Worm (Caenorhabditis elegans): ENCODE results near the gene Y71H2AM.20.
A peak's percentile ranks its signal among the peaks of the same experiment; 100 is the strongest.

Y71H2AM.20 gene

DNA sequence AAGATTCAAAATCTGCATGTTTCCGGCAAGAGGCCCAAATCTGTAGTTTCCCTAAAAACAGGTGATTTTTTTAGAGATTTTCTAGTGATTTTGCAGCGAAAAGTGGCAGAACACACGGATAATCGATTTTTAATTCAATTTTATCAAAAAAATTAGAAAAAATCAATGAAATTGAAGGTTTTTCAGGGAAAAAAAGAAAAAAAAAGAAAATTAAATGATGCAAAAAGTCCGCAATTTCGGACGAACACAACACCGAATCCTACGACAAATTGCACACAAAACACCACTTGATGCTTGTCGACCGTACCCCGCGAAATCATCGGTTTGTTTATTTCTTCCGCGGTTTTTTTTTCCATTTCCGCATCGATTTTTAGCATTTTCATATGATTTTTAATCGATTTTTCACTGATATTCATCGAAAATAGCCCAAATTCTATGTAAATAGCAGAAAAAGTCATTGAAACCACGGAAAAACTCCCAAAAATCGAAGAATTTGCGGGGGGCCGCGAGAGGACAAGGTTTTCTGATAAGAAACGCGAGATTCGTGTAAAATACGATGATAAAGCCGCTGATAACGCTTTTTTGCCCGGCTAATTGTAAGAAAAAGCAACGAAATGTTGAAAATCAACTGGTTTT lies 29.3 kb upstream of the Y71H2AM.20 start, which contains the start of gene tufm-1:
TSS of gene tufm-1 (minus strand) at position 51 of the 636 bp plus-strand sequence.
- TF ChIP-seq ztf-4 (tag; optimal IDR thresholded peaks at IDR 0.05) (no peak), nhr-43 (tag; optimal IDR thresholded peaks at IDR 0.05; ENCODE audit: poor library complexity, severe bottlenecking) (no peak), egl-5 (tag; optimal IDR thresholded peaks at IDR 0.05) (peak; percentile 37), jun-1 (tag; optimal IDR thresholded peaks at IDR 0.05) (no peak), R02D3.7 (tag; optimal IDR thresholded peaks at IDR 0.05) (no peak), fos-1 (tag; optimal IDR thresholded peaks at IDR 0.05) (no peak), elt-1 (tag; optimal IDR thresholded peaks at IDR 0.05) (no peak), ama-1 (optimal IDR thresholded peaks at IDR 0.05) (no peak), ceh-28 (tag; optimal IDR thresholded peaks at IDR 0.05) (peak; percentile 36), skn-1 (tag; optimal IDR thresholded peaks at IDR 0.05) (peak; percentile 23), mdl-1 (tag; optimal IDR thresholded peaks at IDR 0.05) (no peak), eor-1 (tag; optimal IDR thresholded peaks at IDR 0.05) (no peak), unc-62 (GFP tag; optimal IDR thresholded peaks at IDR 0.05) (no peak), elt-2 (tag; optimal IDR thresholded peaks at IDR 0.05) (peak; percentile 48), ceh-82 (tag; optimal IDR thresholded peaks at IDR 0.05) (no peak), tbx-2 (tag; optimal IDR thresholded peaks at IDR 0.05) (no peak), lin-39 (tag; optimal IDR thresholded peaks at IDR 0.05) (peak; percentile 18), unc-39 (tag; optimal IDR thresholded peaks at IDR 0.05) (no peak), mml-1 (tag; optimal IDR thresholded peaks at IDR 0.05) (no peak), nhr-67 (tag; optimal IDR thresholded peaks at IDR 0.05) (no peak), nhr-76 (tag; optimal IDR thresholded peaks at IDR 0.05) (no peak), pha-4 (tag; optimal IDR thresholded peaks at IDR 0.05) (peak; percentile 74), lin-15B (tag; optimal IDR thresholded peaks at IDR 0.05) (peak; percentile 76), ztf-11 (tag; optimal IDR thresholded peaks at IDR 0.05) (no peak), sea-2 (GFP tag; optimal IDR thresholded peaks at IDR 0.05) (no peak), hmg-11 (tag; optimal IDR thresholded peaks at IDR 0.05) (peak; percentile 61), zag-1 (tag; optimal IDR thresholded peaks at IDR 0.05) (no peak), nhr-237 (tag; optimal IDR thresholded peaks at IDR 0.05) (no peak), nfya-1 (tag; optimal IDR thresholded peaks at IDR 0.05; ENCODE audit: insufficient read depth) (peak; percentile 90), daf-12 (tag; optimal IDR thresholded peaks at IDR 0.05) (no peak), elt-3 (tag; optimal IDR thresholded peaks at IDR 0.05) (no peak), ZK546.5 (tag; optimal IDR thresholded peaks at IDR 0.05) (no peak), nhr-11 (tag; optimal IDR thresholded peaks at IDR 0.05) (no peak)

DNA sequence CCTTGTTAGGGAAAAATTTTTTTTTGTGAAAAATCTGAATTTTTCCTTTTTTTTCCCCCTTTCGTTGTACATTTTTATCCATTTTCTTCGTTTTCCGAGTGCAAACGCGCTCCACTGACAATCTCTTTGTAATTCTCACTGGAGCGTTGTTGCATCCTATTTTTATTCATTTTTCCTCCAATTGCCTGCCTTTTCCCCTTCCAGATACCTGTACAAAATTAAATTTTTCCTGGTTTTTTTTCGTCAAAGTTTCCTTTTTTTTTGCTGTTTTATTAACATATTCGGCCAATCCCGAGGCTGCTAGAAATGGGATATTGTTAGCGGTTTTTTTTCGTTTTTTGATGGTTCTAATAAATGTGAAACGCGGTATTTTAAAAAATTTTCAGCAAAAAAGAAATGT lies 25.7 kb upstream of the Y71H2AM.20 start:
- TF ChIP-seq nhr-77 (tag; optimal IDR thresholded peaks at IDR 0.05) (no peak), mml-1 (tag; optimal IDR thresholded peaks at IDR 0.05) (no peak), nhr-43 (tag; optimal IDR thresholded peaks at IDR 0.05; ENCODE audit: poor library complexity, severe bottlenecking) (peak; percentile 14), elt-1 (tag; optimal IDR thresholded peaks at IDR 0.05) (no peak), elt-2 (tag; optimal IDR thresholded peaks at IDR 0.05) (peak; percentile 3), aly-2 (tag; optimal IDR thresholded peaks at IDR 0.05) (peak; percentile 38), nhr-23 (tag; optimal IDR thresholded peaks at IDR 0.05) (no peak)

DNA sequence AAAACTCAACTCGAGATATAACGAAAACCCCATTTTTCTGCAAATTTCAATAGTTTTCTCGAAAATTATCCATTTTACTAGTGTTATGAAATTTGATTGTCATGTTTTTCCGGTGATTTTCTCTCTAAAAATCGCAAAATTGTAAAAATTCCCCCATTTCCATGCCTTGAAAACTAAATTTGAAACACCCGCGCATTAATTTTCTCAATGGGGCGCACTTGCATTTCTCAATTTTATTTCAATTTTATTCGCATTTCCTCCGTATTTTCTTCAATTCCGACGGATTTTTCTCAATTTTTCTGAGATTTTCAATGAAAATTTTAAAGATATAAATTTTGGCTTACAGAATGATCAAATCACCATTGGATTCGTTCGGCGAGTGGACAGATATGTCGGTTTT lies 19.3 kb upstream of the Y71H2AM.20 start, which contains the start of gene Y71H2AM.3:
TSS of gene Y71H2AM.3 (plus strand) at position 347 of the 400 bp plus-strand sequence.
- TF ChIP-seq ama-1 (optimal IDR thresholded peaks at IDR 0.05) (peak; percentile 68), nhr-76 (tag; optimal IDR thresholded peaks at IDR 0.05) (no peak), daf-12 (tag; optimal IDR thresholded peaks at IDR 0.05) (no peak), nfya-1 (tag; optimal IDR thresholded peaks at IDR 0.05; ENCODE audit: insufficient read depth) (peak; percentile 52), lsy-12 (tag; optimal IDR thresholded peaks at IDR 0.05) (no peak), ZK546.5 (tag; optimal IDR thresholded peaks at IDR 0.05) (no peak), ceh-28 (tag; optimal IDR thresholded peaks at IDR 0.05) (peak; percentile 4), fkh-10 (GFP tag; optimal IDR thresholded peaks at IDR 0.05) (no peak), hmg-11 (tag; optimal IDR thresholded peaks at IDR 0.05) (no peak), zag-1 (tag; optimal IDR thresholded peaks at IDR 0.05) (no peak), nhr-23 (tag; optimal IDR thresholded peaks at IDR 0.05) (peak; percentile 26), sea-2 (GFP tag; optimal IDR thresholded peaks at IDR 0.05) (no peak), fos-1 (tag; optimal IDR thresholded peaks at IDR 0.05) (no peak), elt-2 (tag; optimal IDR thresholded peaks at IDR 0.05) (no peak), jun-1 (tag; optimal IDR thresholded peaks at IDR 0.05) (peak; percentile 3), pha-4 (tag; optimal IDR thresholded peaks at IDR 0.05) (peak; percentile 56), unc-62 (GFP tag; optimal IDR thresholded peaks at IDR 0.05) (no peak), lin-15B (tag; optimal IDR thresholded peaks at IDR 0.05) (peak; percentile 76), egl-5 (tag; optimal IDR thresholded peaks at IDR 0.05) (no peak)
